Worm (Caenorhabditis elegans): Measurements from ENCODE around the gene F40G12.6.

ce11 chrV:14223141-14223540 lies 49.8 kb downstream of the F40G12.6 start:
- TF ChIP-seq dpl-1 (GFP tag; optimal IDR thresholded peaks at IDR 0.05) (no peak), ztf-18 (tag; optimal IDR thresholded peaks at IDR 0.05) (no peak), die-1 (tag; optimal IDR thresholded peaks at IDR 0.05) (no peak), unc-130 (GFP tag; optimal IDR thresholded peaks at IDR 0.05) (no peak), Y56A3A.18 (GFP tag; IDR thresholded peaks at IDR 0.05) (no peak), hrde-1 (tag; optimal IDR thresholded peaks at IDR 0.05; ENCODE audit: borderline replicate concordance) (no peak)
